Fruit fly (Drosophila melanogaster) whole organism, embryonic: ENCODE data around the gene SmE.
A peak's percentile ranks its signal among the peaks of the same experiment; 100 is the strongest.

Experiments
- Adf1 ChIP-seq: fragments of 200-800 bp; sonication (Bioruptor generic); IDR thresholded peaks from 2 replicates; pipeline ENCODE4 v1.3.6; 2022; ENCODE audit warnings: missing biosample characterization, missing genetic modification characterization
- B-H2 ChIP-seq: fragments of 200-800 bp; sonication (Bioruptor generic); optimal IDR thresholded peaks from 2 replicates; lab custom pipeline; 2018; ENCODE audit warnings: missing biosample characterization, mild to moderate bottlenecking, missing genetic modification characterization
- CG12219 ChIP-seq: fragments of 200-800 bp; sonication (Bioruptor generic); optimal IDR thresholded peaks from 3 replicates; lab custom pipeline; 2018; ENCODE audit warnings: missing biosample characterization, mild to moderate bottlenecking, missing genetic modification characterization
- CG13123 ChIP-seq: fragments of 200-800 bp; sonication (Bioruptor generic); optimal IDR thresholded peaks from 2 replicates; lab custom pipeline; 2016; ENCODE audit warnings: missing biosample characterization, missing genetic modification characterization
- CG14965 ChIP-seq: fragments of 200-800 bp; sonication (Bioruptor generic); optimal IDR thresholded peaks from 2 replicates; lab custom pipeline; 2016; ENCODE audit warnings: missing biosample characterization, missing genetic modification characterization, borderline replicate concordance
- CG16813 ChIP-seq: fragments of 200-800 bp; sonication (Bioruptor generic); IDR thresholded peaks from 3 replicates; pipeline ENCODE4 v1.3.6; 2022; ENCODE audit warnings: missing biosample characterization, missing genetic modification characterization; ENCODE audit not compliant: partially characterized antibody
- CG17328 ChIP-seq: fragments of 200-800 bp; sonication (Bioruptor generic); IDR thresholded peaks from 2 replicates; pipeline ENCODE4 v1.3.6; 2022; ENCODE audit warnings: missing biosample characterization, missing genetic modification characterization
- CG17568 ChIP-seq: fragments of 200-800 bp; sonication (Bioruptor generic); optimal IDR thresholded peaks from 2 replicates; lab custom pipeline; 2018; ENCODE audit warnings: missing biosample characterization, mild to moderate bottlenecking, missing genetic modification characterization, moderate library complexity
- CG2120 ChIP-seq: fragments of 200-800 bp; sonication (Bioruptor generic); optimal IDR thresholded peaks from 3 replicates; lab custom pipeline; 2016; ENCODE audit warnings: missing biosample characterization, missing genetic modification characterization
- CG2199 ChIP-seq: fragments of 200-800 bp; sonication (Bioruptor generic); IDR thresholded peaks from 3 replicates; pipeline ENCODE4 v1.3.6; 2022; ENCODE audit warnings: missing biosample characterization, missing genetic modification characterization
- CG31441 ChIP-seq: fragments of 200-800 bp; sonication (Bioruptor generic); IDR thresholded peaks from 2 replicates; pipeline ENCODE4 v1.3.6; 2022; ENCODE audit warnings: missing biosample characterization, missing genetic modification characterization
- CG4707 ChIP-seq: fragments of 200-800 bp; sonication (Bioruptor generic); optimal IDR thresholded peaks from 2 replicates; lab custom pipeline; 2018; ENCODE audit warnings: missing biosample characterization, mild to moderate bottlenecking, missing genetic modification characterization, moderate library complexity
- CG5180 ChIP-seq: fragments of 200-800 bp; sonication (Bioruptor generic); optimal IDR thresholded peaks from 3 replicates; lab custom pipeline; 2017; ENCODE audit warnings: missing biosample characterization, missing genetic modification characterization, mild to moderate bottlenecking, moderate library complexity, missing genetic modification reagents
- CG8944 ChIP-seq: fragments of 200-800 bp; sonication (Bioruptor generic); optimal IDR thresholded peaks from 3 replicates; lab custom pipeline; 2016; ENCODE audit warnings: missing biosample characterization, missing genetic modification characterization
- CG9876 ChIP-seq: fragments of 200-800 bp; sonication (Bioruptor generic); optimal IDR thresholded peaks from 2 replicates; lab custom pipeline; 2016; ENCODE audit warnings: missing biosample characterization, missing genetic modification characterization
- CG9932 ChIP-seq: fragments of 200-800 bp; sonication (Bioruptor generic); IDR thresholded peaks from 2 replicates; pipeline ENCODE4 v1.3.6; 2022; ENCODE audit warnings: missing biosample characterization, missing genetic modification characterization
- CHES-1-like ChIP-seq: fragments of 200-800 bp; sonication (Bioruptor generic); optimal IDR thresholded peaks from 2 replicates; lab custom pipeline; 2016; ENCODE audit warnings: missing biosample characterization, missing genetic modification characterization
- D19A ChIP-seq: fragments of 200-800 bp; optimal IDR thresholded peaks from 3 replicates; lab custom pipeline; 2019; ENCODE audit warnings: missing biosample characterization, mild to moderate bottlenecking, missing genetic modification characterization, moderate library complexity
- D19B ChIP-seq: fragments of 200-800 bp; sonication (Bioruptor generic); optimal IDR thresholded peaks from 2 replicates; lab custom pipeline; 2017; ENCODE audit warnings: missing biosample characterization, mild to moderate bottlenecking, missing genetic modification characterization
- Doc3 ChIP-seq: fragments of 200-800 bp; sonication (Bioruptor generic); IDR thresholded peaks from 3 replicates; pipeline ENCODE4 v1.3.6; 2022; ENCODE audit warnings: missing biosample characterization, missing genetic modification characterization; ENCODE audit not compliant: partially characterized antibody
- Drgx ChIP-seq: fragments of 200-800 bp; sonication (Bioruptor generic); IDR thresholded peaks from 2 replicates; pipeline ENCODE4 v1.3.6; 2022; ENCODE audit warnings: missing biosample characterization, missing genetic modification characterization
- HHEX ChIP-seq: fragments of 200-800 bp; sonication (Bioruptor generic); optimal IDR thresholded peaks from 3 replicates; lab custom pipeline; 2017; ENCODE audit warnings: missing biosample characterization, mild to moderate bottlenecking, missing genetic modification characterization, missing genetic modification reagents
- HLHmδ ChIP-seq: fragments of 200-800 bp; sonication (Bioruptor generic); optimal IDR thresholded peaks from 2 replicates; lab custom pipeline; 2018; ENCODE audit warnings: missing biosample characterization, mild to moderate bottlenecking, missing genetic modification characterization, moderate library complexity
- Hsf ChIP-seq: fragments of 200-800 bp; sonication (Bioruptor generic); optimal IDR thresholded peaks from 3 replicates; lab custom pipeline; 2016; ENCODE audit warnings: missing biosample characterization, missing genetic modification characterization
- Jarid2 ChIP-seq: fragments of 200-800 bp; sonication (Bioruptor generic); optimal IDR thresholded peaks from 3 replicates; lab custom pipeline; 2017; ENCODE audit warnings: mild to moderate bottlenecking, missing biosample characterization, missing genetic modification reagents, missing genetic modification characterization
- Max ChIP-seq: fragments of 200-800 bp; sonication (Bioruptor generic); optimal IDR thresholded peaks from 2 replicates; lab custom pipeline; 2016; ENCODE audit warnings: missing biosample characterization, mild to moderate bottlenecking, missing genetic modification characterization
- Oaz ChIP-seq: fragments of 200-800 bp; sonication (Bioruptor generic); IDR thresholded peaks from 2 replicates; pipeline ENCODE4 v1.3.6; 2022; ENCODE audit warnings: missing biosample characterization, missing genetic modification characterization
- Pdp1 ChIP-seq, 2 experiments: fragments of 200-800 bp; sonication (Bioruptor generic); optimal IDR thresholded peaks; 3 replicates each; lab custom pipeline; 2016; ENCODE audit warnings: missing biosample characterization in 2 of 2, missing genetic modification characterization in 2 of 2, mild to moderate bottlenecking in 1 of 2, moderate library complexity in 1 of 2
- Poxn ChIP-seq: fragments of 200-800 bp; sonication (Bioruptor generic); IDR thresholded peaks from 2 replicates; pipeline ENCODE4 v1.3.6; 2022; ENCODE audit warnings: missing biosample characterization, missing genetic modification characterization
- Xbp1 ChIP-seq: fragments of 200-800 bp; sonication (Bioruptor generic); optimal IDR thresholded peaks from 3 replicates; lab custom pipeline; 2016; ENCODE audit warnings: missing biosample characterization, mild to moderate bottlenecking, missing genetic modification characterization
- Xrp1 ChIP-seq: fragments of 200-800 bp; sonication (Bioruptor generic); IDR thresholded peaks from 2 replicates; pipeline ENCODE4 v1.3.6; 2022; ENCODE audit warnings: missing biosample characterization, missing genetic modification characterization
- btn ChIP-seq: fragments of 200-800 bp; sonication (Bioruptor generic); optimal IDR thresholded peaks from 2 replicates; lab custom pipeline; 2016; ENCODE audit warnings: missing biosample characterization, missing genetic modification characterization
- cas ChIP-seq: fragments of 200-800 bp; sonication (Bioruptor generic); IDR thresholded peaks from 2 replicates; pipeline ENCODE4 v1.3.6; 2022; ENCODE audit warnings: missing biosample characterization, missing genetic modification characterization
- chinmo ChIP-seq: fragments of 200-800 bp; sonication (Bioruptor generic); IDR thresholded peaks from 4 replicates; pipeline ENCODE4 v1.3.6; 2022; ENCODE audit warnings: missing biosample characterization, missing genetic modification characterization; ENCODE audit not compliant: partially characterized antibody
- dan ChIP-seq: fragments of 200-800 bp; sonication (Bioruptor generic); IDR thresholded peaks from 2 replicates; pipeline ENCODE4 v1.3.6; 2022; ENCODE audit warnings: missing biosample characterization, missing genetic modification characterization
- ems ChIP-seq: fragments of 200-800 bp; sonication (Bioruptor generic); optimal IDR thresholded peaks from 3 replicates; lab custom pipeline; 2016; ENCODE audit warnings: missing biosample characterization, missing genetic modification characterization
- gcm ChIP-seq: fragments of 200-800 bp; sonication (Bioruptor generic); optimal IDR thresholded peaks from 2 replicates; lab custom pipeline; 2019; ENCODE audit warnings: missing biosample characterization, mild to moderate bottlenecking, missing genetic modification characterization, moderate library complexity
- gt ChIP-seq: fragments of 200-800 bp; sonication (Bioruptor generic); IDR thresholded peaks from 2 replicates; pipeline ENCODE4 v1.3.6; 2022; ENCODE audit warnings: missing biosample characterization, missing genetic modification characterization
- hth ChIP-seq: fragments of >200 bp; optimal IDR thresholded peaks from 2 replicates; lab custom pipeline; 2017; ENCODE audit warnings: inconsistent platforms
- jigr1 ChIP-seq: fragments of 200-800 bp; sonication (Bioruptor generic); IDR thresholded peaks from 3 replicates; pipeline ENCODE4 v1.3.6; 2022; ENCODE audit warnings: missing biosample characterization, missing genetic modification characterization
- lmd ChIP-seq: fragments of 200-800 bp; sonication (Bioruptor generic); IDR thresholded peaks from 2 replicates; pipeline ENCODE4 v1.3.6; 2022; ENCODE audit warnings: missing biosample characterization, missing genetic modification characterization
- pnt ChIP-seq: fragments of 200-800 bp; sonication (Bioruptor generic); optimal IDR thresholded peaks from 3 replicates; lab custom pipeline; 2016; ENCODE audit warnings: missing biosample characterization, missing genetic modification characterization
- pros ChIP-seq: fragments of 200-800 bp; sonication (Bioruptor generic); optimal IDR thresholded peaks from 3 replicates; lab custom pipeline; 2019; ENCODE audit warnings: missing biosample characterization, mild to moderate bottlenecking, missing genetic modification characterization, moderate library complexity
- sc ChIP-seq, 3 experiments: fragments of >200 bp in 2 of 3; fragments of 200-800 bp in 1 of 3; sonication (Bioruptor generic) in 1 of 3; optimal IDR thresholded peaks; 2 replicates in 2 of 3; 3 replicates in 1 of 3; lab custom pipeline; 2017; ENCODE audit warnings: mild to moderate bottlenecking in 1 of 3, missing biosample characterization in 1 of 3, missing genetic modification characterization in 1 of 3, missing genetic modification reagents in 1 of 3
- sens ChIP-seq: fragments of 200-800 bp; sonication (Bioruptor generic); peaks from one replicate; lab custom pipeline; 2016; ENCODE audit warnings: missing biosample characterization, missing genetic modification characterization
- slou ChIP-seq: fragments of 200-800 bp; sonication (Bioruptor generic); optimal IDR thresholded peaks from 3 replicates; lab custom pipeline; 2016; ENCODE audit warnings: missing biosample characterization, missing genetic modification characterization
- tna ChIP-seq: fragments of 200-800 bp; sonication (Bioruptor generic); IDR thresholded peaks from 2 replicates; pipeline ENCODE4 v1.3.6; 2022; ENCODE audit warnings: missing biosample characterization, missing genetic modification characterization; ENCODE audit not compliant: partially characterized antibody
- unpg ChIP-seq: fragments of 200-800 bp; sonication (Bioruptor generic); optimal IDR thresholded peaks from 3 replicates; lab custom pipeline; 2018; ENCODE audit warnings: missing biosample characterization, mild to moderate bottlenecking, missing genetic modification characterization, moderate library complexity
- zen ChIP-seq: fragments of 200-800 bp; sonication (Bioruptor generic); optimal IDR thresholded peaks from 3 replicates; lab custom pipeline; 2018; ENCODE audit warnings: missing biosample characterization, mild to moderate bottlenecking, missing genetic modification characterization, moderate library complexity
- zen2 ChIP-seq: fragments of 200-800 bp; sonication (Bioruptor generic); IDR thresholded peaks from 3 replicates; pipeline ENCODE4 v1.3.6; 2022; ENCODE audit warnings: missing biosample characterization, missing genetic modification characterization; ENCODE audit not compliant: partially characterized antibody

SmE gene

dm6 chr2L:7925389-7925788 lies 40.1 kb upstream of the SmE start (continued):
- TF ChIP-seq cas (GFP tag; lab: Robert Waterston, UW) (peak; percentile 76), CG31441 (GFP tag; lab: Robert Waterston, UW) (peak; percentile 91), Pdp1 (GFP tag; optimal IDR thresholded peaks at IDR 0.05; lab: Kevin White, UChicago) (peak; percentile 79 to 89), CG14965 (peak; percentile 33), Drgx (GFP tag; lab: Robert Waterston, UW) (peak; percentile 98), Poxn (GFP tag; lab: Robert Waterston, UW) (peak; percentile 18; the same call in 1 of the 2 replicates), zen2 (GFP tag; lab: Robert Waterston, UW) (no peak), Xrp1 (GFP tag; lab: Robert Waterston, UW) (peak; percentile 93), CG8944 (GFP tag; lab: Kevin White, UChicago) (peak; percentile 82), slou (GFP tag; lab: Kevin White, UChicago) (peak; percentile 85), Adf1 (GFP tag; lab: Robert Waterston, UW) (peak; percentile 58), dan (peak; percentile 47; the same call in 1 of the 2 replicates), CG13123 (GFP tag; lab: Kevin White, UChicago) (peak; percentile 13), ems (GFP tag; lab: Kevin White, UChicago) (peak; percentile 89), Jarid2 (GFP tag; lab: Kevin White, UChicago) (peak; percentile 47), Max (GFP tag; lab: Kevin White, UChicago) (peak; percentile 82), gcm (GFP tag; lab: Kevin White, UChicago) (peak; percentile 76), CG9932 (peak; percentile 72), zen (tag; lab: Kevin White, UChicago) (peak; percentile 78), unpg (GFP tag; lab: Kevin White, UChicago) (peak; percentile 92), CG16813 (GFP tag; lab: Robert Waterston, UW) (no peak), CG2199 (0 out of 3 replicates have a peak, but pooled peaks have one; percentile 39), sens (GFP tag; lab: Kevin White, UChicago) (peak; percentile 98), lmd (GFP tag; lab: Robert Waterston, UW) (peak; percentile 92), Xbp1 (GFP tag; lab: Kevin White, UChicago) (peak; percentile 85), CG2120 (GFP tag; lab: Kevin White, UChicago) (peak; percentile 88), Hsf (peak; percentile 85), chinmo (no peak), Oaz (peak; percentile 82), HHEX (GFP tag; lab: Kevin White, UChicago) (peak; percentile 90), D19B (GFP tag; lab: Kevin White, UChicago) (peak; percentile 64), CG17328 (GFP tag; lab: Robert Waterston, UW) (peak; percentile 92), B-H2 (GFP tag; lab: Kevin White, UChicago) (peak; percentile 74), CG9876 (peak; percentile 77), pros (peak; percentile 25), sc (optimal IDR thresholded peaks at IDR 0.05; lab: Kevin White, UChicago) (no peak), sc (GFP tag; optimal IDR thresholded peaks at IDR 0.05; lab: Kevin White, UChicago) (peak; percentile 70), CG5180 (GFP tag; lab: Kevin White, UChicago) (peak; percentile 78), jigr1 (GFP tag; lab: Robert Waterston, UW) (peak; percentile 82), hth (lab: Kevin White, UChicago) (no peak), Doc3 (GFP tag; lab: Robert Waterston, UW) (no peak; the same call in 2 of the 3 replicates), pnt (GFP tag; lab: Kevin White, UChicago) (peak; percentile 85), CG17568 (GFP tag; lab: Kevin White, UChicago) (peak; percentile 75), HLHmδ (GFP tag; lab: Kevin White, UChicago) (no peak), gt (peak; percentile 71; the same call in 1 of the 2 replicates), tna (GFP tag; lab: Robert Waterston, UW) (no peak), CG4707 (peak; percentile 72), CHES-1-like (GFP tag; lab: Kevin White, UChicago) (peak; percentile 75), D19A (peak; percentile 83), btn (GFP tag; lab: Kevin White, UChicago) (peak; percentile 83), CG12219 (GFP tag; lab: Kevin White, UChicago) (peak; percentile 89)
